Worm (Caenorhabditis elegans) whole organism, L4 larva: Measurements from ENCODE around the gene srh-265.

Source experiments
- D1046.2 ChIP-seq: fragments of 200-800 bp; sonication (Bioruptor generic); IDR thresholded peaks from 2 replicates; pipeline ENCODE4 v1.3.6; 2022; ENCODE audit warnings: missing genetic modification characterization, missing compliant biosample characterization
- F26F4.8 ChIP-seq: fragments of 200-800 bp; sonication (Bioruptor generic); conservative IDR thresholded peaks from 2 replicates; pipeline ENCODE4 v1.3.6; 2022; ENCODE audit warnings: missing genetic modification characterization, missing compliant biosample characterization
- ZK337.2 ChIP-seq: fragments of 200-800 bp; sonication (Bioruptor generic); IDR thresholded peaks from 2 replicates; pipeline ENCODE4 v1.3.6; 2022; ENCODE audit warnings: missing genetic modification reagents, missing genetic modification characterization, missing compliant biosample characterization
- aha-1 ChIP-seq: fragments of 150-350 bp; peaks from one replicate; lab custom pipeline; 2014; ENCODE audit warnings: missing biosample characterization, missing genetic modification characterization
- ama-1 ChIP-seq: fragments of 150-350 bp; optimal IDR thresholded peaks from 2 replicates; lab custom pipeline; 2014; ENCODE audit warnings: inconsistent platforms, mixed read lengths
- ceh-20 ChIP-seq: fragments of 200-800 bp; sonication (Bioruptor generic); IDR thresholded peaks from 2 replicates; pipeline ENCODE4 v1.3.6; 2022; ENCODE audit warnings: missing genetic modification reagents, missing genetic modification characterization, missing compliant biosample characterization
- ceh-82 ChIP-seq: sonication (generic microtip); optimal IDR thresholded peaks from 2 replicates; lab custom pipeline; 2017; ENCODE audit warnings: missing biosample characterization, missing genetic modification characterization
- ctbp-1 ChIP-seq: fragments of 200-800 bp; sonication (Bioruptor generic); IDR thresholded peaks from 2 replicates; pipeline ENCODE4 v1.3.6; 2022; ENCODE audit warnings: missing genetic modification reagents, missing genetic modification characterization, missing compliant biosample characterization
- daf-16 ChIP-seq, 3 experiments: sonication (generic microtip); optimal IDR thresholded peaks; 2 replicates each; lab custom pipeline; 2016 to 2017; ENCODE audit warnings: missing genetic modification characterization in 3 of 3, missing genetic modification reagents in 3 of 3, mild to moderate bottlenecking in 2 of 3, missing compliant biosample characterization in 2 of 3, missing biosample characterization in 1 of 3, moderate library complexity in 1 of 3
- dmd-8 ChIP-seq: fragments of 200-800 bp; sonication (Bioruptor generic); IDR thresholded peaks from 2 replicates; pipeline ENCODE4 v1.3.6; 2022; ENCODE audit warnings: missing genetic modification characterization, missing compliant biosample characterization
- fos-1 ChIP-seq: fragments of 150-350 bp; optimal IDR thresholded peaks from 2 replicates; lab custom pipeline; 2014; ENCODE audit warnings: missing biosample characterization, missing genetic modification characterization
- hlh-30 ChIP-seq: sonication (generic microtip); optimal IDR thresholded peaks from 2 replicates; lab custom pipeline; 2017; ENCODE audit warnings: antibody characterized with exemption, mild to moderate bottlenecking, missing genetic modification characterization, missing compliant biosample characterization; ENCODE audit not compliant: insufficient read depth
- lin-13 ChIP-seq: fragments of 150-350 bp; optimal IDR thresholded peaks from 2 replicates; lab custom pipeline; 2014; ENCODE audit warnings: missing biosample characterization, missing genetic modification reagents, missing genetic modification characterization
- lin-38 ChIP-seq: fragments of 200-800 bp; sonication (Bioruptor generic); IDR thresholded peaks from 2 replicates; pipeline ENCODE4 v1.3.6; 2022; ENCODE audit warnings: missing genetic modification reagents, missing genetic modification characterization, missing compliant biosample characterization
- nhr-10 ChIP-seq: fragments of 150-350 bp; optimal IDR thresholded peaks from 2 replicates; lab custom pipeline; 2014; ENCODE audit warnings: missing biosample characterization, missing genetic modification characterization
- nhr-102 ChIP-seq: sonication (generic microtip); optimal IDR thresholded peaks from 2 replicates; lab custom pipeline; 2016; ENCODE audit warnings: mild to moderate bottlenecking, missing genetic modification characterization, moderate library complexity, missing compliant biosample characterization
- nhr-28 ChIP-seq: fragments of 150-350 bp; optimal IDR thresholded peaks from 2 replicates; lab custom pipeline; 2014; ENCODE audit warnings: missing biosample characterization, missing genetic modification characterization
- nhr-41 ChIP-seq: fragments of 200-800 bp; sonication (Bioruptor generic); IDR thresholded peaks from 2 replicates; pipeline ENCODE4 v1.3.6; 2022; ENCODE audit warnings: missing genetic modification reagents, missing genetic modification characterization, missing compliant biosample characterization
- nhr-42 ChIP-seq: fragments of 200-800 bp; sonication (Bioruptor generic); IDR thresholded peaks from 2 replicates; pipeline ENCODE4 v1.3.6; 2022; ENCODE audit warnings: missing genetic modification characterization, missing compliant biosample characterization
- nhr-48 ChIP-seq: sonication (generic microtip); optimal IDR thresholded peaks from 2 replicates; lab custom pipeline; 2016; ENCODE audit warnings: mild to moderate bottlenecking, missing genetic modification characterization, missing compliant biosample characterization
- php-3 ChIP-seq: fragments of 200-800 bp; sonication (Bioruptor generic); IDR thresholded peaks from 2 replicates; pipeline ENCODE4 v1.3.6; 2022; ENCODE audit warnings: missing genetic modification reagents, missing genetic modification characterization, missing compliant biosample characterization
- pqm-1 ChIP-seq: sonication (generic microtip); optimal IDR thresholded peaks from 2 replicates; lab custom pipeline; 2017; ENCODE audit warnings: missing biosample characterization, missing genetic modification characterization
- saeg-2 ChIP-seq: fragments of 200-800 bp; sonication (Bioruptor generic); IDR thresholded peaks from 2 replicates; pipeline ENCODE4 v1.3.6; 2022; ENCODE audit warnings: missing genetic modification reagents, missing genetic modification characterization, missing compliant biosample characterization
- set-16 ChIP-seq: fragments of 200-800 bp; sonication (Bioruptor generic); IDR thresholded peaks from 2 replicates; pipeline ENCODE4 v1.3.6; 2022; ENCODE audit warnings: missing genetic modification reagents, missing genetic modification characterization, missing compliant biosample characterization
- snpc-4 ChIP-seq: fragments of 150-350 bp; optimal IDR thresholded peaks from 2 replicates; lab custom pipeline; 2014; ENCODE audit warnings: missing biosample characterization, missing genetic modification characterization
- unc-39 ChIP-seq: sonication (generic microtip); optimal IDR thresholded peaks from 2 replicates; lab custom pipeline; 2017; ENCODE audit warnings: missing biosample characterization, missing genetic modification characterization
- unc-62 ChIP-seq, 3 experiments: fragments of 150-350 bp in 1 of 3; sonication (generic microtip); optimal IDR thresholded peaks in 2 of 3; peaks in 1 of 3; 1 replicate in 1 of 3; 2 replicates in 2 of 3; lab custom pipeline; 2014 to 2017; ENCODE audit warnings: missing biosample characterization in 3 of 3, missing genetic modification characterization in 3 of 3, missing genetic modification reagents in 3 of 3, missing genotype in 1 of 3
- zfp-3 ChIP-seq: fragments of 200-800 bp; sonication (Bioruptor generic); conservative IDR thresholded peaks from 2 replicates; pipeline ENCODE4 v1.3.6; 2022; ENCODE audit warnings: missing genetic modification reagents, missing genetic modification characterization, missing compliant biosample characterization
- ztf-7 ChIP-seq: fragments of 150-350 bp; optimal IDR thresholded peaks from 2 replicates; lab custom pipeline; 2014; ENCODE audit warnings: missing biosample characterization, missing genetic modification characterization

The srh-265 gene

DNA sequence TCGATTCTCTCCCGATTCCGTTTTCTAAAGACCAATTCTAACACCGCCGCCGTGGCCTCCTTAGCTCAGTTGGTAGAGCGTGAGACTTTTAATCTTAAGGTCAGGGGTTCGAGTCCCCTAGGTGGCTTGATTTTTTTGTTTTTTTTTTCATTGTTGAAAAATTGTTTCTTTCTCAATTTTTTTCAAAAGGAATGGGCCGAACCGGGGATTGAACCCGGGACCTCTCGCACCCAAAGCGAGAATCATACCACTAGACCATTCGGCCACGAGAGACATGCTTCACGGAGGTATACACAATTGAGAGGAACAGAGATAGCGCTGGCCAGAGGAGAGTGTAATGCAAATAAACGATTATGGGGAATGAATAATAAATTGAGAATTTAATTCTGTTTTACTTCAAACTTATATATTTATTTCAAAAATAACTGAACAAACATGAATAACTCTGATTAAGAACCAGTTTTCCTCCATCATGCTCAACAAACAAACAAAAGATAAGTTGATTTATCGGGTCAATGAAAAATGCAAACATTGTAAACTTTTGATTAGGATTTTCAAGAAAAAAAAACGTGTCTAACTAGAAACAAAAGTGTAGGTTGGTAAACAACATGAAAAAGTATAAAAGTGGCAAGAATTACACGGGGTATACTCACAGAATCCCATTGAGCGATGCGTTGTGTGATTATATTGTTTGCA is 49.1 kb downstream of the srh-265 start, which contains the start of gene pqn-71 (continued):
- TF ChIP-seq set-16 (GFP tag; lab: Robert Waterston, UW) = peak; percentile 63; the same call in 1 of the 2 replicates
- no peak for TF ChIP-seq nhr-102
- TF ChIP-seq nhr-10 (tag; lab: Kevin White, UChicago) = no peak
- peak; percentile 60 for TF ChIP-seq ZK337.2 (GFP tag; lab: Robert Waterston, UW)
- TF ChIP-seq daf-16 (GFP tag; optimal IDR thresholded peaks at IDR 0.05; lab: Kevin White, UChicago) = peak; percentile 91 to 96
- TF ChIP-seq daf-16 (tag; optimal IDR thresholded peaks at IDR 0.05; lab: Kevin White, UChicago) = peak; percentile 84
- peak; percentile 91 for TF ChIP-seq nhr-48 (tag; lab: Kevin White, UChicago)
- TF ChIP-seq ceh-20 (GFP tag; lab: Robert Waterston, UW) = peak; percentile 89
- TF ChIP-seq saeg-2 (GFP tag; lab: Robert Waterston, UW) = peak; percentile 92
- TF ChIP-seq D1046.2 (GFP tag; lab: Robert Waterston, UW) = peak; percentile 93
- peak; percentile 97 for TF ChIP-seq F26F4.8 (GFP tag; lab: Robert Waterston, UW)
- peak; percentile 27 for TF ChIP-seq snpc-4 (tag; lab: Kevin White, UChicago)
- peak; percentile 90 for TF ChIP-seq zfp-3 (GFP tag; lab: Robert Waterston, UW)
- TF ChIP-seq ama-1 (lab: Kevin White, UChicago) = no peak
- peak; percentile 91 for TF ChIP-seq nhr-41 (GFP tag; lab: Robert Waterston, UW)
- no peak for TF ChIP-seq ztf-7
- no peak for TF ChIP-seq unc-39 (tag; lab: Kevin White, UChicago)
- no peak for TF ChIP-seq pqm-1 (tag; lab: Kevin White, UChicago)
- TF ChIP-seq dmd-8 (GFP tag; lab: Robert Waterston, UW) = peak; percentile 98
- peak; percentile 91 for TF ChIP-seq hlh-30 (tag; lab: Kevin White, UChicago)
- TF ChIP-seq nhr-42 = peak; percentile 94
- TF ChIP-seq lin-38 (GFP tag; lab: Robert Waterston, UW) = peak; percentile 89
- TF ChIP-seq nhr-28 (tag; lab: Kevin White, UChicago) = peak; percentile 74
- peak; percentile 93 for TF ChIP-seq lin-13 (GFP tag; lab: Kevin White, UChicago)
- no peak for TF ChIP-seq fos-1
- peak; percentile 80 for TF ChIP-seq php-3 (GFP tag; lab: Robert Waterston, UW)
- TF ChIP-seq ceh-82 (tag; lab: Kevin White, UChicago) = no peak

DNA sequence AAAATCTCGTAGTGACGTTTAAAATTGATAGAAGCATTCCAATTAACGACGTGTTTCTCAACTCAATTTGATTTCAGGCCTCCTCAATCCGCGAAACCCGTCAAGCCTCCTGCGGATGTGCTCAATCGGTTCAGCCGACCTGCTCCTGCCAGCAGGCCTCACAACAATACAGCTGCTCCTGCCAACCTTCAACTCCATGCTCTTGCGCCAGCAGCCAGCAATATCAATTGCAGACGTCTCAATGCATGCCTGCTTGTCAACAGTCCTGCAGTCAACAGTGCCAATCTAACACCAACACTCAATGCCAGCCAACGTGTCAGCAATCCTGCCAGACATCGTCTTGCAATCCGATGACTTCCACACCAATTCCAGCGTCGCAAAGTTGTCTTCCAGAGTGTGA is 50.0 kb downstream of the srh-265 start:
- TF ChIP-seq set-16 (GFP tag; lab: Robert Waterston, UW) (peak; percentile 50; the same call in 1 of the 2 replicates), ctbp-1 (GFP tag; lab: Robert Waterston, UW) (no peak)

DNA sequence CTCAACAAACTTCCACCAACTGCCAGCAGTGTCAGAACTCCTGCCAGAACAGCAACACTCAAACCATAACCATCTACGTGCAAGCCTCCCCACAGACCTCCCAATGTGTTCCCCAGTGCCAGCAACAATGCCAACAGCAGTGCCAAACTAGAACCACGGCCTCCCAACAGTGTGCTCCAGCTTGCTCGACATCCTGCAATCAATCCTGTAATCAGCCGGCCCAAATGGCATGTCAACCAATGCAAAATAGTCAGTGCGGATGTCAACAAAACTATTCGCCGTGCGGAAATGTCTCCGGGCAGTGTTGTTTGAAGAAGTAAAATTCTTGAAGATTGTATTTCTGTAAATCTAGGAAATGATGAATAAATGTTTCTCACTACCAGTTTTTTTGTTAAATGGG is 50.7 kb downstream of the srh-265 start:
- TF ChIP-seq aha-1 (tag; lab: Kevin White, UChicago) (peak; percentile 59), lin-13 (GFP tag; lab: Kevin White, UChicago) (no peak), unc-62 (GFP tag; optimal IDR thresholded peaks at IDR 0.05 in 1 of 2; lab: Kevin White, UChicago) (peak in 1 of 2 experiments; percentile 84), unc-62 (tag; optimal IDR thresholded peaks at IDR 0.05; lab: Kevin White, UChicago) (no peak)
- TF ChIP-seq, all 104 proteins: peak for 2
